Fruit fly (Drosophila melanogaster): Measurements from ENCODE around the gene PRL-1.

The PRL-1 gene

DNA sequence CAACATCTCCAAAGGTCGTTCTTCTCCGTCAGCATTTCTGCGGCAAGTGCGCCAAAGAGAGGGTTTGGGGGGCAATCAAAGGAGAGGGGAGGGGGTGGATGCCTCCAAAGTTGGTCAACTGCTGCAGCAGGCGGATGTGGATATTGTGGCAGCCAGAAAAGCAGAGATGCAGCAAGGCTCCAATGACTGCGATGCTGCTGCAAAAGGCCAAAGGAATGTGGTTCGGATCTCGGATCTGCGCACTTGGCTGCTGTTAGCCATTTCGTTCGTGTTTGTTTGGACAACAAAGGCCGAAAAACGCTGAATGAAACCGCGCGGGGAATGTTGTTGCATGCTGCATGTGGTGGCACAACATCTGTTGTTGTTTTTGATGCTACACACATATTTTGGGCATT lies 24.7 kb upstream of the PRL-1 start:
- no peak for TF ChIP-seq salr (GFP tag; optimal IDR thresholded peaks at IDR 0.05)
- peak; percentile 13 for TF ChIP-seq vri (GFP tag; optimal IDR thresholded peaks at IDR 0.05)
- no peak for TF ChIP-seq CG34406 (GFP tag; optimal IDR thresholded peaks at IDR 0.05)
- TF ChIP-seq CG10669 (GFP tag; optimal IDR thresholded peaks at IDR 0.05): no peak
- TF ChIP-seq lz (GFP tag; optimal IDR thresholded peaks at IDR 0.05): no peak
- TF ChIP-seq dsx (GFP tag; optimal IDR thresholded peaks at IDR 0.05; ENCODE audit: poor library complexity, severe bottlenecking): no peak
- TF ChIP-seq svp (GFP tag): no peak
- TF ChIP-seq Lpt (GFP tag; optimal IDR thresholded peaks at IDR 0.05): peak; percentile 5
- no peak for TF ChIP-seq topi (GFP tag; optimal IDR thresholded peaks at IDR 0.05)
- no peak for TF ChIP-seq CG7368 (GFP tag; optimal IDR thresholded peaks at IDR 0.05)
- no peak for TF ChIP-seq eg (GFP tag; IDR thresholded peaks at IDR 0.05)
- TF ChIP-seq spab (GFP tag; optimal IDR thresholded peaks at IDR 0.05): no peak
- peak; percentile 24 for TF ChIP-seq Hr39 (GFP tag; optimal IDR thresholded peaks at IDR 0.05)
- no peak for TF ChIP-seq CG11762 (GFP tag; optimal IDR thresholded peaks at IDR 0.05; ENCODE audit: insufficient read depth)
- TF ChIP-seq fd85E (GFP tag; optimal IDR thresholded peaks at IDR 0.05): no peak
- no peak for TF ChIP-seq CG15336 (GFP tag; IDR thresholded peaks at IDR 0.05)
- peak; percentile 43 for TF ChIP-seq cyc (GFP tag; optimal IDR thresholded peaks at IDR 0.05)
- TF ChIP-seq achi (GFP tag; optimal IDR thresholded peaks at IDR 0.05): no peak
- no peak for TF ChIP-seq CG1621 (tag; optimal IDR thresholded peaks at IDR 0.05)
- TF ChIP-seq OdsH (GFP tag; optimal IDR thresholded peaks at IDR 0.05): no peak
- TF ChIP-seq CG10631 (GFP tag; optimal IDR thresholded peaks at IDR 0.05): no peak
- no peak for TF ChIP-seq CG6276 (GFP tag; optimal IDR thresholded peaks at IDR 0.05)
- TF ChIP-seq acj6 (GFP tag; optimal IDR thresholded peaks at IDR 0.05): no peak
- TF ChIP-seq CG6854 (GFP tag; optimal IDR thresholded peaks at IDR 0.05): peak; percentile 1
- TF ChIP-seq pdm3 (GFP tag; optimal IDR thresholded peaks at IDR 0.05): no peak
- no peak for TF ChIP-seq CG32006 (GFP tag; optimal IDR thresholded peaks at IDR 0.05)
- peak; percentile 21; the same call in 1 of the 3 replicates for TF ChIP-seq CG6163 (GFP tag; IDR thresholded peaks at IDR 0.05)
- no peak for TF ChIP-seq CG16779 (tag; optimal IDR thresholded peaks at IDR 0.05)
- TF ChIP-seq Blimp-1 (GFP tag; optimal IDR thresholded peaks at IDR 0.05): no peak
- no peak for TF ChIP-seq Met (GFP tag; optimal IDR thresholded peaks at IDR 0.05)
- TF ChIP-seq CG6808 (GFP tag; optimal IDR thresholded peaks at IDR 0.05): no peak
- no peak for TF ChIP-seq dac (GFP tag; optimal IDR thresholded peaks at IDR 0.05)
- no peak for TF ChIP-seq Ets21C (GFP tag; optimal IDR thresholded peaks at IDR 0.05)

- TF ChIP-seq CG32006 (GFP tag; optimal IDR thresholded peaks at IDR 0.05) (peak; percentile 81), CG31627 (GFP tag; optimal IDR thresholded peaks at IDR 0.05) (peak; percentile 6), topi (GFP tag; optimal IDR thresholded peaks at IDR 0.05) (peak; percentile 4), Met (GFP tag; optimal IDR thresholded peaks at IDR 0.05) (peak; percentile 50), CG34406 (GFP tag; optimal IDR thresholded peaks at IDR 0.05) (no peak), Smox (GFP tag; optimal IDR thresholded peaks at IDR 0.05) (peak; percentile 15), Eip93F (GFP tag; optimal IDR thresholded peaks at IDR 0.05) (no peak), Lpt (GFP tag; optimal IDR thresholded peaks at IDR 0.05) (no peak), pdm3 (GFP tag; optimal IDR thresholded peaks at IDR 0.05) (peak; percentile 56), CG8119 (GFP tag; IDR thresholded peaks at IDR 0.05) (peak; percentile 62), Hr4 (GFP tag; optimal IDR thresholded peaks at IDR 0.05) (peak; percentile 52), CG10631 (GFP tag; optimal IDR thresholded peaks at IDR 0.05) (peak; percentile 62), Hr38 (GFP tag; optimal IDR thresholded peaks at IDR 0.05) (no peak), lz (GFP tag; optimal IDR thresholded peaks at IDR 0.05) (peak; percentile 9), CG10669 (GFP tag; optimal IDR thresholded peaks at IDR 0.05) (peak; percentile 4), Hr39 (GFP tag; optimal IDR thresholded peaks at IDR 0.05) (peak; percentile 13), CG16779 (tag; optimal IDR thresholded peaks at IDR 0.05) (no peak), salr (GFP tag; optimal IDR thresholded peaks at IDR 0.05) (peak in 1 of 2 experiments; percentile 46), CG8319 (GFP tag; optimal IDR thresholded peaks at IDR 0.05) (no peak), svp (GFP tag) (peak; percentile 44), ss (GFP tag; optimal IDR thresholded peaks at IDR 0.05) (no peak), Sox14 (GFP tag; optimal IDR thresholded peaks at IDR 0.05) (peak; percentile 43), CG4318 (GFP tag; optimal IDR thresholded peaks at IDR 0.05) (peak; percentile 51), Ets21C (GFP tag; optimal IDR thresholded peaks at IDR 0.05) (no peak), CG9139 (GFP tag; optimal IDR thresholded peaks at IDR 0.05) (no peak), CG6276 (GFP tag; optimal IDR thresholded peaks at IDR 0.05) (peak; percentile 11), fd59A (GFP tag; optimal IDR thresholded peaks at IDR 0.05) (peak; percentile 38), CG3032 (tag; optimal IDR thresholded peaks at IDR 0.05) (peak; percentile 50), CG15336 (GFP tag; IDR thresholded peaks at IDR 0.05) (peak; percentile 40; the same call in 1 of the 2 replicates), CG6808 (GFP tag; optimal IDR thresholded peaks at IDR 0.05) (peak; percentile 45), Gug (GFP tag; IDR thresholded peaks at IDR 0.05) (no peak; the same call in 1 of the 2 replicates), CG11902 (GFP tag; optimal IDR thresholded peaks at IDR 0.05) (no peak)
Measured at dm6 chr2L:16281419-16282076, 24.1 kb upstream of the PRL-1 start.
